Worm (Caenorhabditis elegans): ENCODE data around the gene Y19D10B.6.

Gene Y19D10B.6

ce11 chrV:2294577-2294976 is 26.3 kb downstream of the Y19D10B.6 start, which contains the start of gene nhr-226:
Gene nhr-226 (plus strand): TSS chrV:2294877.
- TF ChIP-seq lsy-2 (tag; optimal IDR thresholded peaks at IDR 0.05) (no peak), nhr-76 (tag; optimal IDR thresholded peaks at IDR 0.05) (no peak), fkh-10 (GFP tag; optimal IDR thresholded peaks at IDR 0.05) (no peak), fos-1 (tag; optimal IDR thresholded peaks at IDR 0.05) (no peak), isw-1 (GFP tag; IDR thresholded peaks at IDR 0.05) (no peak), lin-15B (tag; optimal IDR thresholded peaks at IDR 0.05) (no peak), nhr-12 (tag; optimal IDR thresholded peaks at IDR 0.05) (no peak), pqm-1 (tag; optimal IDR thresholded peaks at IDR 0.05) (no peak), unc-98 (GFP tag; IDR thresholded peaks at IDR 0.05) (no peak), tlp-1 (tag; optimal IDR thresholded peaks at IDR 0.05) (no peak), egl-13 (tag; optimal IDR thresholded peaks at IDR 0.05) (no peak), sptf-1 (tag; optimal IDR thresholded peaks at IDR 0.05) (no peak), skn-1 (tag; optimal IDR thresholded peaks at IDR 0.05) (no peak), F16B12.6 (tag; optimal IDR thresholded peaks at IDR 0.05) (no peak), nhr-28 (tag; optimal IDR thresholded peaks at IDR 0.05) (no peak), jun-1 (tag; optimal IDR thresholded peaks at IDR 0.05) (no peak), ztf-4 (tag; optimal IDR thresholded peaks at IDR 0.05) (no peak), efl-1 (optimal IDR thresholded peaks at IDR 0.05) (no peak), efl-1 (GFP tag; optimal IDR thresholded peaks at IDR 0.05 in 1 of 2) (no peak), ets-5 (GFP tag; IDR thresholded peaks at IDR 0.05) (no peak)

- no peak for TF ChIP-seq ceh-90 (tag; optimal IDR thresholded peaks at IDR 0.05)
- no peak for TF ChIP-seq egl-27 (tag; optimal IDR thresholded peaks at IDR 0.05)
- no peak for TF ChIP-seq vab-15 (tag; optimal IDR thresholded peaks at IDR 0.05)
- TF ChIP-seq hlh-17 (GFP tag; optimal IDR thresholded peaks at IDR 0.05; ENCODE audit: borderline replicate concordance): no peak
- no peak for TF ChIP-seq rnt-1 (tag; optimal IDR thresholded peaks at IDR 0.05)
- no peak for TF ChIP-seq ztf-11 (tag; optimal IDR thresholded peaks at IDR 0.05)
- no peak for TF ChIP-seq sptf-1 (tag; optimal IDR thresholded peaks at IDR 0.05)
- no peak for TF ChIP-seq ceh-88 (GFP tag; IDR thresholded peaks at IDR 0.05)
- TF ChIP-seq elt-2 (tag; optimal IDR thresholded peaks at IDR 0.05): no peak
- TF ChIP-seq tbx-2 (tag; optimal IDR thresholded peaks at IDR 0.05): no peak
- TF ChIP-seq fkh-4 (tag; optimal IDR thresholded peaks at IDR 0.05; ENCODE audit: borderline replicate concordance): no peak
- no peak for TF ChIP-seq alr-1 (tag; optimal IDR thresholded peaks at IDR 0.05; ENCODE audit: borderline replicate concordance)
- TF ChIP-seq skn-1 (tag; optimal IDR thresholded peaks at IDR 0.05): no peak
- no peak for TF ChIP-seq xbp-1 (tag; optimal IDR thresholded peaks at IDR 0.05)
- TF ChIP-seq snu-23 (GFP tag; optimal IDR thresholded peaks at IDR 0.05): no peak
- TF ChIP-seq nhr-11 (tag; optimal IDR thresholded peaks at IDR 0.05): no peak
- no peak for TF ChIP-seq pqm-1 (tag; optimal IDR thresholded peaks at IDR 0.05)
Observed at ce11 chrV:2292240-2292639, 28.7 kb downstream of the Y19D10B.6 start, which contains the start of gene nhr-115. Gene nhr-115 (plus strand): TSS chrV:2292540.

ce11 chrV:2290329-2290728 is 30.6 kb downstream of the Y19D10B.6 start, which contains the start of gene nhr-225:
Gene nhr-225 (minus strand): TSS chrV:2290474.
- TF ChIP-seq hpl-2 (GFP tag; optimal IDR thresholded peaks at IDR 0.05) (no peak), nhr-237 (tag; optimal IDR thresholded peaks at IDR 0.05) (no peak), dpl-1 (GFP tag; optimal IDR thresholded peaks at IDR 0.05) (no peak), elt-2 (tag; optimal IDR thresholded peaks at IDR 0.05) (no peak), efl-1 (optimal IDR thresholded peaks at IDR 0.05) (no peak), efl-1 (GFP tag; optimal IDR thresholded peaks at IDR 0.05 in 1 of 2) (no peak), sptf-1 (tag; optimal IDR thresholded peaks at IDR 0.05) (no peak), nhr-19 (GFP tag; conservative IDR thresholded peaks at IDR 0.05) (no peak), jun-1 (tag; optimal IDR thresholded peaks at IDR 0.05) (no peak), lin-14 (GFP tag; optimal IDR thresholded peaks at IDR 0.05) (no peak), C16A3.4 (tag; optimal IDR thresholded peaks at IDR 0.05) (no peak), hlh-17 (GFP tag; optimal IDR thresholded peaks at IDR 0.05; ENCODE audit: borderline replicate concordance) (no peak), nhr-90 (tag; optimal IDR thresholded peaks at IDR 0.05; ENCODE audit: poor library complexity) (no peak), rnt-1 (tag; optimal IDR thresholded peaks at IDR 0.05) (no peak), mab-9 (GFP tag; IDR thresholded peaks at IDR 0.05) (no peak), mef-2 (tag; optimal IDR thresholded peaks at IDR 0.05) (no peak), nhr-76 (tag; optimal IDR thresholded peaks at IDR 0.05) (no peak), nhr-47 (tag; optimal IDR thresholded peaks at IDR 0.05) (no peak), ceh-90 (tag; optimal IDR thresholded peaks at IDR 0.05) (no peak), fkh-8 (tag; optimal IDR thresholded peaks at IDR 0.05) (no peak)
